Worm (Caenorhabditis elegans) whole organism, L3 larva: ENCODE measurements around the gene C49F5.13.

ENCODE experiments used
- R02D3.7 ChIP-seq: fragments of 150-350 bp; optimal IDR thresholded peaks from 2 replicates; lab custom pipeline; 2014; ENCODE audit warnings: missing biosample characterization, missing genetic modification characterization
- ama-1 ChIP-seq: fragments of 150-350 bp; optimal IDR thresholded peaks from 2 replicates; lab custom pipeline; 2018
- ceh-16 ChIP-seq: sonication (generic microtip); optimal IDR thresholded peaks from 2 replicates; lab custom pipeline; 2017; ENCODE audit warnings: missing biosample characterization, missing genetic modification characterization
- ceh-28 ChIP-seq: fragments of 150-350 bp; optimal IDR thresholded peaks from 2 replicates; lab custom pipeline; 2014; ENCODE audit warnings: missing biosample characterization, missing genetic modification reagents, missing genetic modification characterization
- ceh-9 ChIP-seq: sonication (generic microtip); optimal IDR thresholded peaks from 2 replicates; lab custom pipeline; 2018; ENCODE audit warnings: missing biosample characterization, missing genetic modification characterization
- egl-27 ChIP-seq: sonication (generic microtip); optimal IDR thresholded peaks from 4 replicates; lab custom pipeline; 2017; ENCODE audit warnings: missing biosample characterization, missing genetic modification reagents, missing genetic modification characterization
- egl-5 ChIP-seq: fragments of 150-350 bp; optimal IDR thresholded peaks from 2 replicates; lab custom pipeline; 2017; ENCODE audit warnings: missing biosample characterization, missing genetic modification reagents, missing genetic modification characterization, inconsistent platforms
- elt-1 ChIP-seq: fragments of 150-350 bp; optimal IDR thresholded peaks from 2 replicates; lab custom pipeline; 2014; ENCODE audit warnings: missing biosample characterization, missing genetic modification characterization
- elt-2 ChIP-seq: sonication (generic microtip); optimal IDR thresholded peaks from 2 replicates; lab custom pipeline; 2016; ENCODE audit warnings: missing genetic modification reagents, mild to moderate bottlenecking, missing genetic modification characterization, missing compliant biosample characterization
- elt-3 ChIP-seq, 3 experiments: fragments of 150-350 bp in 1 of 3; sonication (generic microtip) in 2 of 3; optimal IDR thresholded peaks; 2 replicates in 2 of 3; 4 replicates in 1 of 3; lab custom pipeline; 2014 to 2017; ENCODE audit warnings: missing biosample characterization in 3 of 3, missing genetic modification characterization in 3 of 3
- eor-1 ChIP-seq, 2 experiments: fragments of 150-350 bp; optimal IDR thresholded peaks; 2 replicates each; lab custom pipeline; 2014 to 2018; ENCODE audit warnings: missing biosample characterization in 2 of 2, missing genetic modification characterization in 2 of 2
- fkh-10 ChIP-seq: sonication (generic microtip); optimal IDR thresholded peaks from 2 replicates; lab custom pipeline; 2017; ENCODE audit warnings: missing biosample characterization, missing genetic modification reagents, missing genetic modification characterization
- fkh-2 ChIP-seq: fragments of 150-350 bp; optimal IDR thresholded peaks from 2 replicates; lab custom pipeline; 2014; ENCODE audit warnings: missing biosample characterization, missing genetic modification reagents, missing genetic modification characterization
- hmg-11 ChIP-seq: sonication (generic microtip); optimal IDR thresholded peaks from 2 replicates; lab custom pipeline; 2016; ENCODE audit warnings: missing genetic modification characterization, missing compliant biosample characterization
- jun-1 ChIP-seq: fragments of 150-350 bp; optimal IDR thresholded peaks from 2 replicates; lab custom pipeline; 2014; ENCODE audit warnings: missing biosample characterization, missing genetic modification reagents, missing genetic modification characterization
- lin-15B ChIP-seq: fragments of 150-350 bp; optimal IDR thresholded peaks from 2 replicates; lab custom pipeline; 2014; ENCODE audit warnings: missing biosample characterization, missing genetic modification characterization
- lin-39 ChIP-seq: fragments of 150-350 bp; optimal IDR thresholded peaks from 2 replicates; lab custom pipeline; 2018; ENCODE audit warnings: missing biosample characterization, missing genetic modification reagents, missing genetic modification characterization
- lsy-12 ChIP-seq: sonication (generic microtip); optimal IDR thresholded peaks from 2 replicates; lab custom pipeline; 2016; ENCODE audit warnings: mild to moderate bottlenecking, missing genetic modification characterization, missing compliant biosample characterization
- nhr-11 ChIP-seq: fragments of 150-350 bp; optimal IDR thresholded peaks from 2 replicates; lab custom pipeline; 2014; ENCODE audit warnings: missing biosample characterization, missing genetic modification characterization
- nhr-12 ChIP-seq: fragments of 150-350 bp; optimal IDR thresholded peaks from 2 replicates; lab custom pipeline; 2014; ENCODE audit warnings: missing biosample characterization, missing genetic modification characterization
- nhr-23 ChIP-seq: fragments of 150-350 bp; optimal IDR thresholded peaks from 2 replicates; lab custom pipeline; 2014; ENCODE audit warnings: missing biosample characterization, missing genetic modification reagents, missing genetic modification characterization
- nhr-237 ChIP-seq: fragments of 150-350 bp; optimal IDR thresholded peaks from 2 replicates; lab custom pipeline; 2014; ENCODE audit warnings: missing biosample characterization, missing genetic modification characterization
- nhr-25 ChIP-seq: sonication (generic microtip); optimal IDR thresholded peaks from 2 replicates; lab custom pipeline; 2017; ENCODE audit warnings: missing biosample characterization, missing genetic modification characterization
- nhr-28 ChIP-seq: fragments of 150-350 bp; optimal IDR thresholded peaks from 2 replicates; lab custom pipeline; 2014; ENCODE audit warnings: missing biosample characterization, missing genetic modification characterization
- nhr-43 ChIP-seq: sonication (generic microtip); optimal IDR thresholded peaks from 2 replicates; lab custom pipeline; 2016; ENCODE audit warnings: mild to moderate bottlenecking, missing genetic modification characterization, missing compliant biosample characterization; ENCODE audit not compliant: poor library complexity, severe bottlenecking
- nhr-67 ChIP-seq: fragments of 150-350 bp; optimal IDR thresholded peaks from 2 replicates; lab custom pipeline; 2014; ENCODE audit warnings: missing biosample characterization, missing genetic modification characterization
- nhr-76 ChIP-seq: fragments of 150-350 bp; sonication (generic microtip); optimal IDR thresholded peaks from 5 replicates; lab custom pipeline; 2014; ENCODE audit warnings: missing biosample characterization, missing genetic modification characterization
- pha-4 ChIP-seq: fragments of 150-350 bp; optimal IDR thresholded peaks from 2 replicates; lab custom pipeline; 2014; ENCODE audit warnings: missing biosample characterization, missing genetic modification reagents, missing genetic modification characterization
- pqm-1 ChIP-seq: fragments of 150-350 bp; optimal IDR thresholded peaks from 2 replicates; lab custom pipeline; 2017; ENCODE audit warnings: missing biosample characterization, missing genetic modification characterization, inconsistent platforms
- skn-1 ChIP-seq: fragments of 150-350 bp; optimal IDR thresholded peaks from 2 replicates; lab custom pipeline; 2014; ENCODE audit warnings: missing biosample characterization, missing genetic modification characterization
- snpc-4 ChIP-seq: fragments of 150-350 bp; optimal IDR thresholded peaks from 2 replicates; lab custom pipeline; 2014; ENCODE audit warnings: missing biosample characterization, missing genetic modification characterization
- unc-39 ChIP-seq: sonication (generic microtip); optimal IDR thresholded peaks from 4 replicates; lab custom pipeline; 2017; ENCODE audit warnings: missing biosample characterization, missing genetic modification characterization
- unc-62 ChIP-seq: fragments of 150-350 bp; sonication (generic microtip); optimal IDR thresholded peaks from 4 replicates; lab custom pipeline; 2014; ENCODE audit warnings: missing biosample characterization, missing genetic modification reagents, missing genetic modification characterization
- ztf-11 ChIP-seq: fragments of 150-350 bp; optimal IDR thresholded peaks from 2 replicates; lab custom pipeline; 2014; ENCODE audit warnings: missing biosample characterization, missing genetic modification characterization
- ztf-4 ChIP-seq: fragments of 150-350 bp; optimal IDR thresholded peaks from 2 replicates; lab custom pipeline; 2014; ENCODE audit warnings: missing biosample characterization, missing genetic modification characterization

Gene C49F5.13

DNA sequence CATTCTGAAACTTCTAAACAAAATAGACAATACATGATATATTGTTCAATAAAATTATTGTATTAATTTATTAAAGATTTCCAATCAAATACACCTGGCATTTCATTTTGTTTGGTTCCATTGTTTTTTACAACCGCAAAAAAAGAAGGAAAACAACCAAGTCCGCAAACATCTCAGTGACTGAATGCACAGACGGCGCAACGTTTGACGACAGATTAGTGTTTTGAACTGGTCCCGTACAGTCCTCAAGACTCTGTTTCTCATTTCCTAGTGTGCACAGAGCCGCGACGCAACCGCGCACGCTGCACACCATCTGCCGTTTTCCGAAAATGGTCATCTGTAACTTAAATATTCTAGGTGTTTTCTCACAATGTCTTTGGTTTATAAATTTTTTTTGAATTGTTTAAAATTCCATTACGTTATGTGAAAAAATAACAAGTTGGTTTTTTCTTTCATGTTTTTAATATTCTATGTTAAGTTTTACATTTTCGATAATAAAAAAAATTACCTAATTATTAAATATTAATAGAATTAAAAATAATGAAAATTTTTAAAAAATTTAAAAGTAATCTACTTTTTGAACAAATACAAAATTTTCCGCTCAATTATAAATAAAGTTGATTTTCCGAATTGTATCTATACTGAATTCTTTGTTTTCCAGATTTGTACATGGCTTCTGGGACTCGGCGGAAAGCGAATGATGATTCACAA, 12.9 kb upstream of the C49F5.13 start, which contains the start of gene lsd-1:
Gene lsd-1, plus strand, starts transcription at position 661 of the 711 bp plus-strand sequence.
- TF ChIP-seq elt-2 (tag; lab: Kevin White, UChicago) (peak; percentile 6), ceh-9 (no peak), egl-27 (tag; lab: Kevin White, UChicago) (no peak), nhr-43 (no peak), ceh-28 (tag; lab: Kevin White, UChicago) (no peak), lsy-12 (tag; lab: Kevin White, UChicago) (no peak), unc-39 (no peak), pha-4 (peak; percentile 50), nhr-25 (tag; lab: Kevin White, UChicago) (no peak), skn-1 (no peak), nhr-23 (tag; lab: Kevin White, UChicago) (no peak), ztf-11 (no peak), hmg-11 (peak; percentile 64)

DNA sequence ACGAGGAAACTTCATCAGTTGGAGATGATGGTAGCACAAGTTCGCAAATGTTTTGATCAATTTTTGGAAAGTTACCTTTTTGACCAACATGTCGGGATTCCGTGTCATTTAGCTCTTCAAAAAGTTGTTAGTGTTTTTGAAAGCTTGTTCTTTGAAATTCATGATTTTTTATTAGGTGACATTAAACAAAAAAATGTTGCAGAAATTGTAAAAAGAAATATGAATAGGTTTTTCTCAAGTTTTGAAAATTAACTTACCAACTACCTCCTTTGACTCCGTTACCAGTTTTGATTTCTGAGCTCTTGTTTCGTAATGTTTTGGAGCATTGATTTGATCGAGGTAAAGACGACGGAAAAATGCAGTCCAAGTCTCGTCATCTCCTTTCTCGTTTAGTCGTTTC, 9.1 kb upstream of the C49F5.13 start:
- TF ChIP-seq fkh-10 (GFP tag; lab: Kevin White, UChicago) (no peak), ceh-16 (tag; lab: Kevin White, UChicago) (no peak), elt-1 (tag; lab: Kevin White, UChicago) (no peak), elt-3 (tag; optimal IDR thresholded peaks at IDR 0.05; lab: Kevin White, UChicago) (no peak), hmg-11 (no peak), ztf-11 (no peak), nhr-28 (tag; lab: Kevin White, UChicago) (no peak), egl-27 (tag; lab: Kevin White, UChicago) (no peak), nhr-67 (no peak), pha-4 (no peak), lin-39 (tag; lab: Kevin White, UChicago) (no peak), snpc-4 (tag; lab: Kevin White, UChicago) (no peak), nhr-25 (tag; lab: Kevin White, UChicago) (no peak), nhr-237 (tag; lab: Kevin White, UChicago) (no peak), pqm-1 (no peak), unc-62 (GFP tag; lab: Kevin White, UChicago) (no peak), nhr-11 (tag; lab: Kevin White, UChicago) (no peak), ama-1 (lab: Kevin White, UChicago) (no peak), fkh-2 (no peak)

DNA sequence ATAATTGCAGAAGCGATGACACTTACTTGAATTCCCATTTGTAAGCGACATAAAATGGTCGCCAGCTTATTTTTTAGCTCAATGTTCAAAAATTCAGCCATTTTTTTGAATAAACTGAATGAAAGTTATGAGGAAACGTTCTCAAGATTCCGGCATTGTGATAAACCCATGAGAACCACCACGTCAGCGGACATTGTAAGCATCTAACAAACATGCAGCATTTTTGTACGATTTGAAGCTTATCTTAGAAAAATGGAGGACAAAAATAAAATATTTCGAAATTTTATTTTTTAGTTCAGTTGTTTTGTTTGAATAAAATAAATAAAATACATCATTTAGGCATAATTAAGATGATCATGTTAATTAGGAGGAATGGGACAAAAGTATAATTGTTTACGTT, 8.0 kb upstream of the C49F5.13 start, which contains the start of gene T08D10.4:
Gene T08D10.4, minus strand, starts transcription at position 101 of the 400 bp plus-strand sequence.
- TF ChIP-seq pqm-1, result no peak
- TF ChIP-seq nhr-76 (tag; lab: Kevin White, UChicago), result no peak
- no peak for TF ChIP-seq egl-5 (tag; lab: Kevin White, UChicago)
- TF ChIP-seq, all 47 proteins: peak for 0

- TF ChIP-seq ztf-4 (tag; lab: Kevin White, UChicago), result no peak
Observed at ce11 chrX:11955125-11955524, 6.1 kb upstream of the C49F5.13 start, which contains the start of gene T08D10.3. TSS of gene T08D10.3 (plus strand) at chrX:11955425.

- TF ChIP-seq lin-15B, result no peak
- TF ChIP-seq lin-39 (tag; lab: Kevin White, UChicago), result no peak
- no peak for TF ChIP-seq egl-5 (tag; lab: Kevin White, UChicago)
- TF ChIP-seq nhr-28 (tag; lab: Kevin White, UChicago), result no peak
- TF ChIP-seq eor-1 (tag; optimal IDR thresholded peaks at IDR 0.05; lab: Kevin White, UChicago), result no peak
- TF ChIP-seq fkh-10 (GFP tag; lab: Kevin White, UChicago), result no peak
- TF ChIP-seq pha-4, result no peak
- TF ChIP-seq jun-1 (tag; lab: Kevin White, UChicago), result no peak
- TF ChIP-seq R02D3.7 (tag; lab: Kevin White, UChicago), result no peak
- TF ChIP-seq ceh-16 (tag; lab: Kevin White, UChicago), result no peak
- TF ChIP-seq nhr-12, result no peak
Observed at ce11 chrX:11957246-11957645, 4.0 kb upstream of the C49F5.13 start, which contains the start of gene T08D10.5. TSS of gene T08D10.5 (plus strand) at chrX:11957546.
